Worm (Caenorhabditis elegans) whole organism, midembryonic: ENCODE data around the gene dlat-2.

Source experiments
- T22C8.4 ChIP-seq: fragments of 200-800 bp; sonication (Bioruptor generic); IDR thresholded peaks from 2 replicates; pipeline ENCODE4 v1.3.6; 2022; ENCODE audit warnings: missing genetic modification characterization, missing compliant biosample characterization
- cog-1 ChIP-seq: sonication (generic microtip); optimal IDR thresholded peaks from 2 replicates; lab custom pipeline; 2016; ENCODE audit warnings: missing genetic modification characterization, missing compliant biosample characterization
- flt-1 ChIP-seq: fragments of 200-800 bp; sonication (Bioruptor generic); IDR thresholded peaks from 2 replicates; pipeline ENCODE4 v1.3.6; 2022; ENCODE audit warnings: missing genetic modification characterization, missing compliant biosample characterization
- klf-2 ChIP-seq: fragments of 200-800 bp; sonication (Bioruptor generic); conservative IDR thresholded peaks from 2 replicates; pipeline ENCODE4 v1.3.6; 2022; ENCODE audit warnings: missing genetic modification reagents, missing genetic modification characterization, missing compliant biosample characterization
- med-1 ChIP-seq: sonication (generic microtip); optimal IDR thresholded peaks from 2 replicates; lab custom pipeline; 2017; ENCODE audit warnings: missing genetic modification characterization, mild to moderate bottlenecking, missing compliant biosample characterization, antibody characterized with exemption, missing genetic modification reagents; ENCODE audit not compliant: insufficient read depth
- ref-1 ChIP-seq: fragments of 200-800 bp; sonication (Bioruptor generic); conservative IDR thresholded peaks from 2 replicates; pipeline ENCODE4 v1.3.6; 2022; ENCODE audit warnings: missing genetic modification reagents, missing genetic modification characterization, missing compliant biosample characterization
- ztf-23 ChIP-seq: fragments of 200-800 bp; sonication (Bioruptor generic); IDR thresholded peaks from 2 replicates; pipeline ENCODE4 v1.3.6; 2022; ENCODE audit warnings: missing genetic modification reagents, missing genetic modification characterization, missing compliant biosample characterization
- ztf-29 ChIP-seq: fragments of 200-800 bp; sonication (Bioruptor generic); IDR thresholded peaks from 2 replicates; pipeline ENCODE4 v1.3.6; 2022; ENCODE audit warnings: missing genetic modification reagents, missing genetic modification characterization, missing compliant biosample characterization

- TF ChIP-seq cog-1 (no peak), flt-1 (GFP tag; lab: Robert Waterston, UW) (no peak), ztf-29 (no peak), ref-1 (GFP tag; lab: Robert Waterston, UW) (no peak), ztf-23 (GFP tag; lab: Robert Waterston, UW) (no peak), med-1 (no peak), klf-2 (GFP tag; lab: Robert Waterston, UW) (no peak), T22C8.4 (GFP tag; lab: Robert Waterston, UW) (no peak)
Observed at ce11 chrIV:17405530-17405929, 25.1 kb downstream of the dlat-2 start, which contains the start of gene pmp-4.
